Worm (Caenorhabditis elegans) whole organism, early embryonic: ENCODE data around the gene Y53C12A.6.

ENCODE experiments used
- B0310.2 ChIP-seq: sonication (generic microtip); optimal IDR thresholded peaks from 2 replicates; lab custom pipeline; 2016; ENCODE audit warnings: mild to moderate bottlenecking, missing genetic modification characterization, missing compliant biosample characterization
- F13C5.2 ChIP-seq: sonication (generic microtip); optimal IDR thresholded peaks from 2 replicates; lab custom pipeline; 2017; ENCODE audit warnings: mild to moderate bottlenecking, missing genetic modification characterization, inconsistent platforms, missing compliant biosample characterization
- aly-1 ChIP-seq: sonication (generic microtip); optimal IDR thresholded peaks from 2 replicates; lab custom pipeline; 2016; ENCODE audit warnings: missing genetic modification characterization, missing compliant biosample characterization
- ama-1 ChIP-seq: fragments of 150-350 bp; optimal IDR thresholded peaks from 2 replicates; lab custom pipeline; 2014
- ceh-13 ChIP-seq: fragments of 200-800 bp; sonication (Bioruptor generic); optimal IDR thresholded peaks from 2 replicates; lab custom pipeline; 2018; ENCODE audit warnings: mild to moderate bottlenecking, missing genetic modification characterization, missing compliant biosample characterization
- ceh-36 ChIP-seq: sonication (generic microtip); optimal IDR thresholded peaks from 2 replicates; lab custom pipeline; 2016; ENCODE audit warnings: missing genetic modification characterization, inconsistent platforms, missing compliant biosample characterization
- ets-7 ChIP-seq: sonication (generic microtip); optimal IDR thresholded peaks from 2 replicates; lab custom pipeline; 2016; ENCODE audit warnings: missing genotype, missing genetic modification characterization, missing compliant biosample characterization
- flt-1 ChIP-seq: fragments of 200-800 bp; sonication (Bioruptor generic); IDR thresholded peaks from 2 replicates; pipeline ENCODE4 v1.3.6; 2022; ENCODE audit warnings: missing genetic modification characterization, missing compliant biosample characterization
- hmbx-1 ChIP-seq: sonication (generic microtip); optimal IDR thresholded peaks from 2 replicates; lab custom pipeline; 2016; ENCODE audit warnings: mild to moderate bottlenecking, missing genetic modification characterization, missing compliant biosample characterization
- hmg-4 ChIP-seq: fragments of 200-800 bp; sonication (Bioruptor generic); optimal IDR thresholded peaks from 2 replicates; lab custom pipeline; 2018; ENCODE audit warnings: mild to moderate bottlenecking, missing genetic modification characterization, missing compliant biosample characterization
- hnd-1 ChIP-seq: sonication (generic microtip); optimal IDR thresholded peaks from 2 replicates; lab custom pipeline; 2016; ENCODE audit warnings: missing genetic modification characterization, missing compliant biosample characterization
- pes-1 ChIP-seq: fragments of 200-800 bp; sonication (Bioruptor generic); IDR thresholded peaks from 2 replicates; pipeline ENCODE4 v1.3.6; 2022; ENCODE audit warnings: missing genetic modification reagents, missing genetic modification characterization, missing compliant biosample characterization
- scrt-1 ChIP-seq: fragments of 200-800 bp; sonication (Bioruptor generic); IDR thresholded peaks from 2 replicates; pipeline ENCODE4 v1.3.6; 2022; ENCODE audit warnings: missing genetic modification characterization, missing compliant biosample characterization
- sea-1 ChIP-seq: fragments of 200-800 bp; sonication (Bioruptor generic); conservative IDR thresholded peaks from 2 replicates; pipeline ENCODE4 v1.3.6; 2022; ENCODE audit warnings: missing genetic modification characterization, missing compliant biosample characterization
- tbx-11 ChIP-seq: fragments of 200-800 bp; sonication (Bioruptor generic); IDR thresholded peaks from 2 replicates; pipeline ENCODE4 v1.3.6; 2022; ENCODE audit warnings: missing genetic modification characterization, missing compliant biosample characterization
- tbx-37 ChIP-seq: fragments of 200-800 bp; sonication (Bioruptor generic); conservative IDR thresholded peaks from 2 replicates; pipeline ENCODE4 v1.3.6; 2022; ENCODE audit warnings: missing genetic modification reagents, missing genetic modification characterization, missing compliant biosample characterization
- tra-4 ChIP-seq: sonication (generic microtip); optimal IDR thresholded peaks from 2 replicates; lab custom pipeline; 2017; ENCODE audit warnings: missing genetic modification characterization, missing compliant biosample characterization

Gene Y53C12A.6

DNA sequence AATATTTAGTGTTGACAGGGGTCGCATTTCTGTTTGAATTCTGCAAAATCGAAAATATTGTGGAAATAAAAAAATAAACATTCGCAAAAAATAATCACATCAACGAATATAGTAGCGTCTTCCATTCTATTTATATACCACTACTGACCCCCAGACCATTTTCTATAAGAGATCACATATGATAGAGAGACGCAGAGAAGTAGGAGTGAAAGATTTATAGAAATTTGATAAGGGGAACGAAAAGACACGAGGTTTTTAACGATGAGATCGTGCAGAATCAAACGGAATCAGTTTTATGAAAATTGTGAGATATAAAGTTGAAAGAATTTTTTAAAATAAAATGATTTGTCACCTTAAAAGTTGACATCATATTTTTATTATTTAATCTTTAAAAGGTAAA lies 34.5 kb upstream of the Y53C12A.6 start:
- TF ChIP-seq F13C5.2 (tag; lab: Kevin White, UChicago) (no peak), aly-1 (tag; lab: Kevin White, UChicago) (no peak), tbx-11 (GFP tag; lab: Robert Waterston, UW) (no peak), hnd-1 (tag; lab: Kevin White, UChicago) (no peak), pes-1 (GFP tag; lab: Robert Waterston, UW) (no peak), ceh-13 (GFP tag; lab: Kevin White, UChicago) (no peak), tra-4 (tag; lab: Kevin White, UChicago) (no peak), hmg-4 (GFP tag; lab: Kevin White, UChicago) (no peak), tbx-37 (GFP tag; lab: Robert Waterston, UW) (no peak), ama-1 (lab: Kevin White, UChicago) (no peak), flt-1 (GFP tag; lab: Robert Waterston, UW) (no peak), scrt-1 (GFP tag; lab: Robert Waterston, UW) (no peak), ets-7 (tag; lab: Kevin White, UChicago) (no peak), B0310.2 (tag; lab: Kevin White, UChicago) (no peak), ceh-36 (tag; lab: Kevin White, UChicago) (no peak), hmbx-1 (tag; lab: Kevin White, UChicago) (no peak), sea-1 (GFP tag; lab: Robert Waterston, UW) (no peak)

DNA sequence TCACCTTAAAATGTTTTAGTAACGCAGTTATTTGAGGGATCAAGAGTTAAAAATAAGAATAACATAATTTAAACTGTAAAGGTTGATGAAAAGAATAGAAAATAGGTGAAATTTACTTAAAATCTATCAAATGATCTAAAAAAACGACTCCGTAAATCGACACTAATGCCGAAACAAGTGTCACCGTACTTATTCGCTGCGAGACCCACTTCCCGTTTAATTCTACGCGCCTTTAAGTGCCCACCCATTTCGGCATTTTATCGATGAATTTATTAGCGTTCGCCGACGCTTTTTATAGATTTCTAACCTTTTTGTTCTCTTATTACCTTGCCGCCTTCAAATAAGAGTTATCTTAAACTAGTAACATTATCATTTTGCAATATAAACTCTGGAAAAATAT lies 28.3 kb upstream of the Y53C12A.6 start, which contains the start of the genes Y53C12B.1 and nos-3:
Y53C12B.1 (minus strand) TSS at position 10 of the 400 bp plus-strand sequence.
nos-3 (plus strand) TSS at position 248 of the 400 bp plus-strand sequence.
- no peak for TF ChIP-seq ets-7 (tag; lab: Kevin White, UChicago)

DNA sequence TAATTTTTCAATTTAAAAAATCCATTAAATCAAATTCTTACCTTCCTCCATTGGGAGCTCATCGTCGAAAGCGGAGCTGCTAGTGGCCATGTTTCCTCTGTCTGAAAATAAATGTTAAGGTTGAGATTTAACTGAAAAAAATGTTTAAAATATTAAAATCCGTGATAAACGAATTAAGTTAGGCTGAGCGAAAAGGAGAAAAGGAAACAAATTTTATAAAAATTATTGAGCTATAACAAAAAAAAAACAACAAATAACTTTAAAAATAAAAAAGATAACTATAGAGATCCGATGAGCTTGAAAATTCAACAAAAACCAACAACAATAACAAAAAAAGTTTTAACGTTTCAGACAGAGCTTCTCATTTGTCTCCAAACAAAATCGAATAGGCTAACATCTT lies 25.0 kb upstream of the Y53C12A.6 start, which contains the start of gene pno-1:
pno-1 (minus strand) TSS at position 101 of the 400 bp plus-strand sequence.
- TF ChIP-seq ama-1 (lab: Kevin White, UChicago) (no peak), ceh-36 (tag; lab: Kevin White, UChicago) (no peak), F13C5.2 (tag; lab: Kevin White, UChicago) (no peak), ceh-13 (GFP tag; lab: Kevin White, UChicago) (no peak), hnd-1 (tag; lab: Kevin White, UChicago) (no peak), sea-1 (GFP tag; lab: Robert Waterston, UW) (no peak), aly-1 (tag; lab: Kevin White, UChicago) (no peak), tbx-11 (GFP tag; lab: Robert Waterston, UW) (no peak), flt-1 (GFP tag; lab: Robert Waterston, UW) (no peak), pes-1 (GFP tag; lab: Robert Waterston, UW) (no peak), ets-7 (tag; lab: Kevin White, UChicago) (no peak), tra-4 (tag; lab: Kevin White, UChicago) (no peak), tbx-37 (GFP tag; lab: Robert Waterston, UW) (no peak), hmg-4 (GFP tag; lab: Kevin White, UChicago) (no peak), B0310.2 (tag; lab: Kevin White, UChicago) (no peak), hmbx-1 (tag; lab: Kevin White, UChicago) (no peak), scrt-1 (GFP tag; lab: Robert Waterston, UW) (no peak)

- TF ChIP-seq pes-1 (GFP tag; lab: Robert Waterston, UW) (no peak), scrt-1 (GFP tag; lab: Robert Waterston, UW) (no peak), hmbx-1 (tag; lab: Kevin White, UChicago) (no peak), tbx-11 (GFP tag; lab: Robert Waterston, UW) (no peak), flt-1 (GFP tag; lab: Robert Waterston, UW) (no peak), tbx-37 (GFP tag; lab: Robert Waterston, UW) (no peak), hmg-4 (GFP tag; lab: Kevin White, UChicago) (no peak), B0310.2 (tag; lab: Kevin White, UChicago) (no peak)
These were observed 23.6 kb upstream of the Y53C12A.6 start for ce11 chrII:9741400-9741799.

- TF ChIP-seq tbx-11 (GFP tag; lab: Robert Waterston, UW), result no peak
- TF ChIP-seq hnd-1 (tag; lab: Kevin White, UChicago), result no peak
- no peak for TF ChIP-seq scrt-1 (GFP tag; lab: Robert Waterston, UW)
- no peak for TF ChIP-seq B0310.2 (tag; lab: Kevin White, UChicago)
- no peak for TF ChIP-seq sea-1 (GFP tag; lab: Robert Waterston, UW)
- TF ChIP-seq tra-4 (tag; lab: Kevin White, UChicago), result no peak
- no peak for TF ChIP-seq hmg-4 (GFP tag; lab: Kevin White, UChicago)
- TF ChIP-seq pes-1 (GFP tag; lab: Robert Waterston, UW), result no peak
- TF ChIP-seq aly-1 (tag; lab: Kevin White, UChicago), result no peak
- no peak for TF ChIP-seq F13C5.2 (tag; lab: Kevin White, UChicago)
- no peak for TF ChIP-seq ets-7 (tag; lab: Kevin White, UChicago)
- no peak for TF ChIP-seq hmbx-1 (tag; lab: Kevin White, UChicago)
- no peak for TF ChIP-seq ama-1 (lab: Kevin White, UChicago)
- no peak for TF ChIP-seq flt-1 (GFP tag; lab: Robert Waterston, UW)
- TF ChIP-seq tbx-37 (GFP tag; lab: Robert Waterston, UW), result no peak
- TF ChIP-seq ceh-36 (tag; lab: Kevin White, UChicago), result no peak
- TF ChIP-seq ceh-13 (GFP tag; lab: Kevin White, UChicago), result no peak
These were observed 22.7 kb upstream of the Y53C12A.6 start for ce11 chrII:9740552-9740951.

DNA sequence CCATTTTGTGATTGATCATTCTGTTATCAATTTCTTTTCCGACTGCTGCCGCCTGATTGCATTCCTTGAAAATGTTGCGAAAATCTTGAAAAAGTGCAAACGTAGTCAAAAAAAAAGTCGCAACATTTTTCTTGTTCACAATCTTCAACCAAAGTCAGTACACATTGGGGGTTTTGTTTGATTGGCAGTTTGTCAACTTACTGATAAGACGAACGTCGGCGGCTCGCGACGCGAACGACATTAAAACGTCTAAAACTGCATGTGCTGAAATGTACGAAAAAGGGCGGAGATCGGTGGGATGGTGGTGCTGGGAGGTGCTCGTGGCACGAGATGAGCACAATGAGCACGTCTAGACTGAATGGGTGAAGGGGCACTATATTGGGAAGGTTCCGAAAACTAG lies 21.0 kb upstream of the Y53C12A.6 start:
- TF ChIP-seq sea-1 (GFP tag; lab: Robert Waterston, UW) (no peak), aly-1 (tag; lab: Kevin White, UChicago) (no peak), tbx-37 (GFP tag; lab: Robert Waterston, UW) (no peak), ceh-36 (tag; lab: Kevin White, UChicago) (no peak), ets-7 (tag; lab: Kevin White, UChicago) (no peak), tra-4 (tag; lab: Kevin White, UChicago) (no peak), scrt-1 (GFP tag; lab: Robert Waterston, UW) (no peak), hmbx-1 (tag; lab: Kevin White, UChicago) (no peak), ceh-13 (GFP tag; lab: Kevin White, UChicago) (no peak), B0310.2 (tag; lab: Kevin White, UChicago) (no peak), hnd-1 (tag; lab: Kevin White, UChicago) (no peak), pes-1 (GFP tag; lab: Robert Waterston, UW) (no peak), hmg-4 (GFP tag; lab: Kevin White, UChicago) (no peak), tbx-11 (GFP tag; lab: Robert Waterston, UW) (no peak), ama-1 (lab: Kevin White, UChicago) (no peak), flt-1 (GFP tag; lab: Robert Waterston, UW) (no peak), F13C5.2 (tag; lab: Kevin White, UChicago) (no peak)
